Fruit fly (Drosophila melanogaster): ENCODE results near the gene dsh.

dsh gene

DNA sequence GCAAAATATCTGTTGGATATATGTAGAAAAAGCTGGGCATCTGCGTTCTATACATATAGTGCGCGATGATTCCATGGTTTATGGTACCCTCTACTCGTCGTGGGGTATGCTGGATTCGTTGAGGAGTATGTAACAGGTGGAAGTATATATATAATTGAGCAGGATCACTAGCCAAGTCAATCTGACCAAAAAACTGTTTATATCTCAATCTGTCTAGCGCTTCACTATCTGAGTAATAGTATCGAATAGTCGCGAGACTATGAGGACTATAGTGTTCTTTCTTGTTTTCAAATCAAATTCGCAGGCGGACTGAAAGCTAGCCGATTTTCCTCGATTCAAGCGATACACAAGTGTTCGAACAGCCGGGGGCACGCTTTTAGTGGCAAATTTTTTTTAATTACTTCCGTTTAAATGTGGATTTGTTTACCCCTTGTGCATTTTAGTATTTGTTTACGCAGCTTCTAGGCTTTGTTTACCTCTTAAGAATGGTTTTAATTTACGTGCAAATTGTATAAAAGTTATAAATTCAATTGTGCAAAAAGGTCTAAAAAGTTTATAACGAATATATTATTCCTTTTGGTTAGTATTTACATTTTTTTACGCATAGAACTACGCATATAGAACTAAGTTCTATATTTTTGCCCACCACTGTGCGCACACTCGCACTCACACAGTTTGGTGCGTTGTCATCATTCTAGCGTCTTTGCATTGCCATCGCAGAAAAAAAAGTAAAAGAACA, 35.1 kb downstream of the dsh start (continued):
- TF ChIP-seq zf30C (GFP tag; optimal IDR thresholded peaks at IDR 0.05) (no peak), CG2116 (GFP tag; optimal IDR thresholded peaks at IDR 0.05) (no peak), CG17186 (GFP tag; optimal IDR thresholded peaks at IDR 0.05) (no peak), gce (GFP tag; IDR thresholded peaks at IDR 0.05) (peak; percentile 65; the same call in 2 of the 3 replicates), Hr3 (GFP tag; optimal IDR thresholded peaks at IDR 0.05) (peak; percentile 60), CG8281 (tag; optimal IDR thresholded peaks at IDR 0.05) (peak; percentile 46), CG9609 (GFP tag; optimal IDR thresholded peaks at IDR 0.05) (peak; percentile 65), CG12391 (tag; optimal IDR thresholded peaks at IDR 0.05) (peak; percentile 69), lola (GFP tag; optimal IDR thresholded peaks at IDR 0.05) (peak in 1 of 3 experiments; percentile 60), ci (GFP tag; IDR thresholded peaks at IDR 0.05) (peak; percentile 90), CrebB (tag; optimal IDR thresholded peaks at IDR 0.05) (peak; percentile 66), CG17359 (tag; optimal IDR thresholded peaks at IDR 0.05) (peak; percentile 80), Scr (GFP tag; IDR thresholded peaks at IDR 0.05; ENCODE audit: partially characterized antibody) (no peak), CG11695 (GFP tag; IDR thresholded peaks at IDR 0.05) (peak; percentile 72), Hmx (GFP tag; optimal IDR thresholded peaks at IDR 0.05) (peak; percentile 39), CG4282 (GFP tag; optimal IDR thresholded peaks at IDR 0.05) (peak; percentile 25), CG17568 (GFP tag; optimal IDR thresholded peaks at IDR 0.05) (peak; percentile 31), HLH4C (GFP tag; IDR thresholded peaks at IDR 0.05; ENCODE audit: partially characterized antibody) (no peak), luna (GFP tag; optimal IDR thresholded peaks at IDR 0.05) (no peak), Sry-β (GFP tag; optimal IDR thresholded peaks at IDR 0.05) (no peak), CG10543 (GFP tag; optimal IDR thresholded peaks at IDR 0.05) (peak; percentile 26), CG3995 (GFP tag; optimal IDR thresholded peaks at IDR 0.05) (peak; percentile 13), aop (GFP tag; IDR thresholded peaks at IDR 0.05) (0 out of 2 replicates have a peak, but pooled peaks have one; percentile 22), CG1024 (GFP tag; IDR thresholded peaks at IDR 0.05) (peak; percentile 65), Awh (GFP tag; IDR thresholded peaks at IDR 0.05) (peak; percentile 83), CG8924 (tag; optimal IDR thresholded peaks at IDR 0.05) (peak; percentile 70), br (optimal IDR thresholded peaks at IDR 0.05) (no peak), CG7372 (GFP tag; IDR thresholded peaks at IDR 0.05) (peak; percentile 77), HLH54F (GFP tag; optimal IDR thresholded peaks at IDR 0.05) (peak; percentile 72), wdn (GFP tag; IDR thresholded peaks at IDR 0.05) (peak; percentile 80), fru (optimal IDR thresholded peaks at IDR 0.05) (no peak), dimm (GFP tag; IDR thresholded peaks at IDR 0.05) (peak; percentile 69), CG10147 (GFP tag; optimal IDR thresholded peaks at IDR 0.05) (peak; percentile 73), Bteb2 (GFP tag; optimal IDR thresholded peaks at IDR 0.05) (peak; percentile 62), grau (tag; optimal IDR thresholded peaks at IDR 0.05) (peak; percentile 78), abd-A (tag; optimal IDR thresholded peaks at IDR 0.05) (no peak), Atf6 (GFP tag; IDR thresholded peaks at IDR 0.05) (peak; percentile 91), fd96Cb (tag; optimal IDR thresholded peaks at IDR 0.05) (peak; percentile 68), CG9797 (GFP tag; optimal IDR thresholded peaks at IDR 0.05) (no peak), vnd (GFP tag; IDR thresholded peaks at IDR 0.05; ENCODE audit: partially characterized antibody) (no peak), oc (tag; optimal IDR thresholded peaks at IDR 0.05) (peak; percentile 61), Hmr (GFP tag; optimal IDR thresholded peaks at IDR 0.05) (peak; percentile 84), CG9817 (tag; optimal IDR thresholded peaks at IDR 0.05) (peak; percentile 78), CG4404 (GFP tag; IDR thresholded peaks at IDR 0.05) (peak; percentile 64; the same call in 1 of the 2 replicates), btn (GFP tag; optimal IDR thresholded peaks at IDR 0.05) (no peak), CG9932 (GFP tag; IDR thresholded peaks at IDR 0.05) (peak; percentile 91), scrt (GFP tag; optimal IDR thresholded peaks at IDR 0.05) (peak; percentile 39), CG12104 (GFP tag; optimal IDR thresholded peaks at IDR 0.05) (peak; percentile 13), Xbp1 (GFP tag; optimal IDR thresholded peaks at IDR 0.05) (peak; percentile 78), CG7745 (tag; optimal IDR thresholded peaks at IDR 0.05) (no peak)

Measured in whole organism, embryonic.